Worm (Caenorhabditis elegans): ENCODE results near the gene C10A4.10.

ce11 chrX:7431165-7431564 is 32.5 kb downstream of the C10A4.10 start, which contains the start of gene clc-2:
- TF ChIP-seq skn-1 (tag; optimal IDR thresholded peaks at IDR 0.05): no peak
- TF ChIP-seq unc-62 (GFP tag; optimal IDR thresholded peaks at IDR 0.05 in 1 of 2): no peak
- no peak for TF ChIP-seq unc-62 (tag; optimal IDR thresholded peaks at IDR 0.05)
- TF ChIP-seq rbr-2 (tag; optimal IDR thresholded peaks at IDR 0.05): no peak
- TF ChIP-seq nhr-25 (tag; optimal IDR thresholded peaks at IDR 0.05; ENCODE audit: borderline replicate concordance, insufficient read depth): no peak
- TF ChIP-seq T20F7.1 (GFP tag; optimal IDR thresholded peaks at IDR 0.05): no peak

Data from whole organism, L4 larva.